Fruit fly (Drosophila melanogaster): ENCODE data around the gene CG15599.

CG15599 gene

dm6 chrX:15688757-15689156 lies at the start of gene CG15599:
Gene CG15599 (minus strand): TSS chrX:15688857.
- TF ChIP-seq lz (GFP tag; optimal IDR thresholded peaks at IDR 0.05) = no peak
- TF ChIP-seq Sox15 (GFP tag; optimal IDR thresholded peaks at IDR 0.05) = no peak
- no peak for TF ChIP-seq CG32006 (GFP tag; optimal IDR thresholded peaks at IDR 0.05)
- no peak for TF ChIP-seq Gug (GFP tag; IDR thresholded peaks at IDR 0.05)
- no peak for TF ChIP-seq Hr4 (GFP tag; optimal IDR thresholded peaks at IDR 0.05)
- no peak for TF ChIP-seq svp (GFP tag)
- no peak for TF ChIP-seq Eip93F (GFP tag; optimal IDR thresholded peaks at IDR 0.05)
- TF ChIP-seq CG3032 (tag; optimal IDR thresholded peaks at IDR 0.05) = no peak
- TF ChIP-seq CG8632 (GFP tag; optimal IDR thresholded peaks at IDR 0.05) = no peak
- no peak for TF ChIP-seq Eip75B (GFP tag; optimal IDR thresholded peaks at IDR 0.05)
- TF ChIP-seq Met (GFP tag; optimal IDR thresholded peaks at IDR 0.05) = no peak
- TF ChIP-seq Ets21C (GFP tag; optimal IDR thresholded peaks at IDR 0.05) = no peak
- TF ChIP-seq vri (GFP tag; optimal IDR thresholded peaks at IDR 0.05) = no peak

- TF ChIP-seq Eip78C (GFP tag) (peak; percentile 2), esn (GFP tag; optimal IDR thresholded peaks at IDR 0.05) (no peak), Sox14 (GFP tag; optimal IDR thresholded peaks at IDR 0.05) (no peak), Hr39 (GFP tag; optimal IDR thresholded peaks at IDR 0.05) (no peak)
These were observed 48.5 kb upstream of the CG15599 start, which contains the start of gene Arp6 for dm6 chrX:15737110-15737509. Gene Arp6 (minus strand): TSS chrX:15737120.

dm6 chrX:15733995-15734394 lies 45.3 kb upstream of the CG15599 start, which contains the start of the genes CG12379 and MagR:
Gene CG12379 (minus strand): TSS chrX:15733996.
Gene MagR (plus strand): TSS chrX:15734270.
- TF ChIP-seq topi (GFP tag; optimal IDR thresholded peaks at IDR 0.05) (peak; percentile 63), Hr4 (GFP tag; optimal IDR thresholded peaks at IDR 0.05) (peak; percentile 25), Gug (GFP tag; IDR thresholded peaks at IDR 0.05) (peak; percentile 58), Smox (GFP tag; optimal IDR thresholded peaks at IDR 0.05) (peak; percentile 36), CG10631 (GFP tag; optimal IDR thresholded peaks at IDR 0.05) (peak; percentile 32), CG3919 (GFP tag; optimal IDR thresholded peaks at IDR 0.05) (no peak), CG8319 (GFP tag; optimal IDR thresholded peaks at IDR 0.05) (no peak), CG11902 (GFP tag; optimal IDR thresholded peaks at IDR 0.05) (peak; percentile 27), esn (GFP tag; optimal IDR thresholded peaks at IDR 0.05) (peak; percentile 66), CG8119 (GFP tag; IDR thresholded peaks at IDR 0.05) (0 out of 3 replicates have a peak, but pooled peaks have one; percentile 12), achi (GFP tag; optimal IDR thresholded peaks at IDR 0.05) (peak; percentile 50), pdm3 (GFP tag; optimal IDR thresholded peaks at IDR 0.05) (peak; percentile 57), CG31627 (GFP tag; optimal IDR thresholded peaks at IDR 0.05) (peak; percentile 69), Hr39 (GFP tag; optimal IDR thresholded peaks at IDR 0.05) (peak; percentile 66), Met (GFP tag; optimal IDR thresholded peaks at IDR 0.05) (peak; percentile 64), CG6276 (GFP tag; optimal IDR thresholded peaks at IDR 0.05) (no peak), fd59A (GFP tag; optimal IDR thresholded peaks at IDR 0.05) (peak; percentile 33), cyc (GFP tag; optimal IDR thresholded peaks at IDR 0.05) (peak; percentile 64), svp (GFP tag) (peak; percentile 84), Eip78C (GFP tag) (peak; percentile 77), Sox15 (GFP tag; optimal IDR thresholded peaks at IDR 0.05) (peak; percentile 8), Ets96B (tag; optimal IDR thresholded peaks at IDR 0.05) (peak; percentile 41), lz (GFP tag; optimal IDR thresholded peaks at IDR 0.05) (peak; percentile 70), CG3032 (tag; optimal IDR thresholded peaks at IDR 0.05) (peak; percentile 62), Ets21C (GFP tag; optimal IDR thresholded peaks at IDR 0.05) (peak; percentile 45), Sox14 (GFP tag; optimal IDR thresholded peaks at IDR 0.05) (peak; percentile 18), CG8632 (GFP tag; optimal IDR thresholded peaks at IDR 0.05) (no peak), CG4318 (GFP tag; optimal IDR thresholded peaks at IDR 0.05) (no peak), CG11762 (GFP tag; optimal IDR thresholded peaks at IDR 0.05; ENCODE audit: insufficient read depth) (no peak), CG6792 (GFP tag; optimal IDR thresholded peaks at IDR 0.05) (no peak), CG32006 (GFP tag; optimal IDR thresholded peaks at IDR 0.05) (peak; percentile 29), OdsH (GFP tag; optimal IDR thresholded peaks at IDR 0.05) (peak; percentile 37), eg (GFP tag; IDR thresholded peaks at IDR 0.05) (0 out of 3 replicates have a peak, but pooled peaks have one; percentile 33), salr (GFP tag; optimal IDR thresholded peaks at IDR 0.05) (no peak)

Data from whole organism, prepupa.